Fruit fly (Drosophila melanogaster) whole organism, embryonic: ENCODE results near the gene SMC1.

Source experiments
- BEAF-32 ChIP-seq: fragments of 200-800 bp; sonication (Bioruptor generic); optimal IDR thresholded peaks from 3 replicates; lab custom pipeline; 2017; ENCODE audit warnings: missing biosample characterization, missing genetic modification characterization, mild to moderate bottlenecking, moderate library complexity, missing genetic modification reagents
- Blimp-1 ChIP-seq: fragments of 200-800 bp; sonication (Bioruptor generic); optimal IDR thresholded peaks from 3 replicates; lab custom pipeline; 2018; ENCODE audit warnings: missing biosample characterization, missing genetic modification characterization, mild to moderate bottlenecking, moderate library complexity, missing genetic modification reagents
- CG11696 ChIP-seq: fragments of 200-800 bp; sonication (Bioruptor generic); IDR thresholded peaks from 2 replicates; pipeline ENCODE4 v1.3.6; 2022; ENCODE audit warnings: missing biosample characterization, missing genetic modification characterization
- CG12071 ChIP-seq: fragments of 200-800 bp; sonication (Bioruptor generic); optimal IDR thresholded peaks from 3 replicates; lab custom pipeline; 2018; ENCODE audit warnings: missing biosample characterization, mild to moderate bottlenecking, missing genetic modification characterization
- CG12236 ChIP-seq: fragments of 200-800 bp; sonication (Bioruptor generic); optimal IDR thresholded peaks from 2 replicates; lab custom pipeline; 2016; ENCODE audit warnings: missing biosample characterization, missing genetic modification characterization
- CG12391 ChIP-seq: fragments of 200-800 bp; sonication (Bioruptor generic); optimal IDR thresholded peaks from 3 replicates; lab custom pipeline; 2018; ENCODE audit warnings: missing biosample characterization, mild to moderate bottlenecking, missing genetic modification characterization, moderate library complexity
- CG13424 ChIP-seq: fragments of 200-800 bp; sonication (Bioruptor generic); optimal IDR thresholded peaks from 2 replicates; lab custom pipeline; 2019; ENCODE audit warnings: missing biosample characterization, mild to moderate bottlenecking, missing genetic modification characterization, moderate library complexity
- CG14710 ChIP-seq: fragments of 200-800 bp; sonication (Bioruptor generic); optimal IDR thresholded peaks from 3 replicates; lab custom pipeline; 2019; ENCODE audit warnings: missing biosample characterization, mild to moderate bottlenecking, missing genetic modification characterization, moderate library complexity
- CG15011 ChIP-seq: fragments of 200-800 bp; sonication (Bioruptor generic); optimal IDR thresholded peaks from 3 replicates; lab custom pipeline; 2018; ENCODE audit warnings: missing biosample characterization, mild to moderate bottlenecking, missing genetic modification characterization
- CG15073 ChIP-seq: fragments of 200-800 bp; sonication (Bioruptor generic); optimal IDR thresholded peaks from 2 replicates; lab custom pipeline; 2016; ENCODE audit warnings: missing biosample characterization, missing genetic modification characterization
- CG1529 ChIP-seq: fragments of 200-800 bp; sonication (Bioruptor generic); optimal IDR thresholded peaks from 3 replicates; lab custom pipeline; 2018; ENCODE audit warnings: missing biosample characterization, missing genetic modification characterization
- CG15696 ChIP-seq: fragments of 200-800 bp; sonication (Bioruptor generic); optimal IDR thresholded peaks from 2 replicates; lab custom pipeline; 2019; ENCODE audit warnings: missing biosample characterization, mild to moderate bottlenecking, missing genetic modification characterization, moderate library complexity
- CG1792 ChIP-seq: fragments of 200-800 bp; sonication (Bioruptor generic); optimal IDR thresholded peaks from 2 replicates; lab custom pipeline; 2016; ENCODE audit warnings: missing biosample characterization, missing genetic modification characterization
- CG18262 ChIP-seq: fragments of 200-800 bp; optimal IDR thresholded peaks from 3 replicates; lab custom pipeline; 2019; ENCODE audit warnings: missing biosample characterization, mild to moderate bottlenecking, missing genetic modification characterization, moderate library complexity
- CG2116 ChIP-seq: fragments of 200-800 bp; sonication (Bioruptor generic); optimal IDR thresholded peaks from 3 replicates; lab custom pipeline; 2018; ENCODE audit warnings: missing biosample characterization, mild to moderate bottlenecking, missing genetic modification characterization
- CG2199 ChIP-seq: fragments of 200-800 bp; sonication (Bioruptor generic); IDR thresholded peaks from 3 replicates; pipeline ENCODE4 v1.3.6; 2022; ENCODE audit warnings: missing biosample characterization, missing genetic modification characterization
- CG30431 ChIP-seq: fragments of 200-800 bp; sonication (Bioruptor generic); optimal IDR thresholded peaks from 2 replicates; lab custom pipeline; 2017; ENCODE audit warnings: missing biosample characterization, missing genetic modification characterization
- CG31441 ChIP-seq: fragments of 200-800 bp; sonication (Bioruptor generic); IDR thresholded peaks from 2 replicates; pipeline ENCODE4 v1.3.6; 2022; ENCODE audit warnings: missing biosample characterization, missing genetic modification characterization
- CG3838 ChIP-seq: fragments of 200-800 bp; sonication (Bioruptor generic); optimal IDR thresholded peaks from 3 replicates; lab custom pipeline; 2016; ENCODE audit warnings: missing biosample characterization, missing genetic modification characterization
- CG3847 ChIP-seq: fragments of 200-800 bp; sonication (Bioruptor generic); IDR thresholded peaks from 2 replicates; pipeline ENCODE4 v1.3.6; 2022; ENCODE audit warnings: missing biosample characterization, missing genetic modification characterization
- CG43689 ChIP-seq: fragments of 200-800 bp; sonication (Bioruptor generic); IDR thresholded peaks from 2 replicates; pipeline ENCODE4 v1.3.6; 2022; ENCODE audit warnings: missing biosample characterization, missing genetic modification characterization
- CG6654 ChIP-seq: fragments of 200-800 bp; sonication (Bioruptor generic); optimal IDR thresholded peaks from 2 replicates; lab custom pipeline; 2017; ENCODE audit warnings: missing biosample characterization, mild to moderate bottlenecking, missing genetic modification characterization
- CG7839 ChIP-seq: fragments of 200-800 bp; sonication (Bioruptor generic); optimal IDR thresholded peaks from 3 replicates; lab custom pipeline; 2018; ENCODE audit warnings: missing biosample characterization, mild to moderate bottlenecking, missing genetic modification characterization, moderate library complexity
- CG8281 ChIP-seq: fragments of 200-800 bp; sonication (Bioruptor generic); optimal IDR thresholded peaks from 2 replicates; lab custom pipeline; 2018; ENCODE audit warnings: missing biosample characterization, mild to moderate bottlenecking, missing genetic modification characterization, moderate library complexity
- CG9876 ChIP-seq: fragments of 200-800 bp; sonication (Bioruptor generic); optimal IDR thresholded peaks from 2 replicates; lab custom pipeline; 2016; ENCODE audit warnings: missing biosample characterization, missing genetic modification characterization
- Deaf1 ChIP-seq: fragments of 200-800 bp; optimal IDR thresholded peaks from 3 replicates; lab custom pipeline; 2019; ENCODE audit warnings: missing biosample characterization, mild to moderate bottlenecking, missing genetic modification characterization, moderate library complexity
- Dip3 ChIP-seq: fragments of 200-800 bp; sonication (Bioruptor generic); optimal IDR thresholded peaks from 3 replicates; lab custom pipeline; 2016; ENCODE audit warnings: missing biosample characterization, missing genetic modification characterization
- Gug ChIP-seq: fragments of 200-800 bp; sonication (Bioruptor generic); IDR thresholded peaks from 4 replicates; pipeline ENCODE4 v1.3.6; 2022; ENCODE audit warnings: missing biosample characterization, missing genetic modification characterization
- H2.0 ChIP-seq: fragments of 200-800 bp; sonication (Bioruptor generic); IDR thresholded peaks from 2 replicates; pipeline ENCODE4 v1.3.6; 2022; ENCODE audit warnings: missing biosample characterization, missing genetic modification characterization
- Med ChIP-seq: fragments of 200-800 bp; sonication (Bioruptor generic); peaks from one replicate; lab custom pipeline; 2016; ENCODE audit warnings: missing biosample characterization, missing genetic modification characterization, mild to moderate bottlenecking, inconsistent platforms, moderate library complexity
- Mes4 ChIP-seq: fragments of 200-800 bp; sonication (Bioruptor generic); optimal IDR thresholded peaks from 2 replicates; lab custom pipeline; 2016; ENCODE audit warnings: missing biosample characterization, missing genetic modification characterization
- Myb ChIP-seq: fragments of 200-800 bp; sonication (Bioruptor generic); optimal IDR thresholded peaks from 2 replicates; lab custom pipeline; 2016; ENCODE audit warnings: missing biosample characterization, missing genetic modification characterization
- Sox102F ChIP-seq: fragments of 200-800 bp; sonication (Bioruptor generic); optimal IDR thresholded peaks from 2 replicates; lab custom pipeline; 2018; ENCODE audit warnings: missing biosample characterization, mild to moderate bottlenecking, missing genetic modification characterization, moderate library complexity
- bsh ChIP-seq, 2 experiments: fragments of 200-800 bp; sonication (Bioruptor generic); optimal IDR thresholded peaks; 2 replicates each; lab custom pipeline; 2017 to 2018; ENCODE audit warnings: mild to moderate bottlenecking in 2 of 2, missing biosample characterization in 2 of 2, missing genetic modification characterization in 2 of 2, moderate library complexity in 1 of 2
- dati ChIP-seq: fragments of 200-800 bp; sonication (Bioruptor generic); IDR thresholded peaks from 2 replicates; pipeline ENCODE4 v1.3.6; 2022; ENCODE audit warnings: missing biosample characterization, missing genetic modification characterization
- dm ChIP-seq: fragments of 200-800 bp; sonication (Bioruptor generic); optimal IDR thresholded peaks from 3 replicates; lab custom pipeline; 2016; ENCODE audit warnings: missing biosample characterization, missing genetic modification characterization
- dmrt99B ChIP-seq: fragments of 200-800 bp; sonication (Bioruptor generic); optimal IDR thresholded peaks from 2 replicates; lab custom pipeline; 2018; ENCODE audit warnings: missing biosample characterization, mild to moderate bottlenecking, missing genetic modification characterization, moderate library complexity
- en ChIP-seq: fragments of 200-800 bp; sonication (Bioruptor generic); optimal IDR thresholded peaks from 2 replicates; lab custom pipeline; 2016; ENCODE audit warnings: missing biosample characterization, missing genetic modification characterization
- esg ChIP-seq: fragments of 200-800 bp; sonication (Bioruptor generic); conservative IDR thresholded peaks from 2 replicates; pipeline ENCODE4 v1.3.6; 2022; ENCODE audit warnings: missing biosample characterization, missing genetic modification characterization
- hth ChIP-seq: fragments of >200 bp; optimal IDR thresholded peaks from 2 replicates; lab custom pipeline; 2017; ENCODE audit warnings: inconsistent platforms
- jing ChIP-seq: fragments of 200-800 bp; sonication (Bioruptor generic); optimal IDR thresholded peaks from 2 replicates; lab custom pipeline; 2018; ENCODE audit warnings: missing biosample characterization, mild to moderate bottlenecking, missing genetic modification characterization
- org-1 ChIP-seq: fragments of 200-800 bp; sonication (Bioruptor generic); optimal IDR thresholded peaks from 2 replicates; lab custom pipeline; 2017; ENCODE audit warnings: missing biosample characterization, missing genetic modification characterization
- pb ChIP-seq: fragments of 200-800 bp; sonication (Bioruptor generic); optimal IDR thresholded peaks from 3 replicates; lab custom pipeline; 2016; ENCODE audit warnings: missing biosample characterization, missing genetic modification characterization
- pfk ChIP-seq: fragments of 200-800 bp; sonication (Bioruptor generic); optimal IDR thresholded peaks from 2 replicates; lab custom pipeline; 2018; ENCODE audit warnings: missing biosample characterization, mild to moderate bottlenecking, missing genetic modification characterization, moderate library complexity
- phol ChIP-seq: fragments of 200-800 bp; sonication (Bioruptor generic); optimal IDR thresholded peaks from 3 replicates; lab custom pipeline; 2018; ENCODE audit warnings: missing biosample characterization, mild to moderate bottlenecking, missing genetic modification characterization, moderate library complexity
- psq ChIP-seq: fragments of 200-800 bp; sonication (Bioruptor generic); optimal IDR thresholded peaks from 2 replicates; lab custom pipeline; 2017; ENCODE audit warnings: missing biosample characterization, missing genetic modification characterization
- sens ChIP-seq: fragments of 200-800 bp; sonication (Bioruptor generic); peaks from one replicate; lab custom pipeline; 2016; ENCODE audit warnings: missing biosample characterization, missing genetic modification characterization
- slou ChIP-seq: fragments of 200-800 bp; sonication (Bioruptor generic); optimal IDR thresholded peaks from 3 replicates; lab custom pipeline; 2016; ENCODE audit warnings: missing biosample characterization, missing genetic modification characterization
- sna ChIP-seq: fragments of 200-800 bp; sonication (Bioruptor generic); IDR thresholded peaks from 2 replicates; pipeline ENCODE4 v1.3.6; 2022; ENCODE audit warnings: missing biosample characterization, missing genetic modification characterization; ENCODE audit not compliant: partially characterized antibody
- sob ChIP-seq: fragments of 200-800 bp; sonication (Bioruptor generic); IDR thresholded peaks from 2 replicates; pipeline ENCODE4 v1.3.6; 2022; ENCODE audit warnings: missing biosample characterization, missing genetic modification characterization
- sqz ChIP-seq: fragments of 200-800 bp; sonication (Bioruptor generic); optimal IDR thresholded peaks from 3 replicates; lab custom pipeline; 2018; ENCODE audit warnings: missing biosample characterization, mild to moderate bottlenecking, missing genetic modification characterization
- toy ChIP-seq: fragments of 200-800 bp; sonication (Bioruptor generic); IDR thresholded peaks from 2 replicates; pipeline ENCODE4 v1.3.6; 2022; ENCODE audit warnings: missing biosample characterization, missing genetic modification characterization

Gene SMC1

DNA sequence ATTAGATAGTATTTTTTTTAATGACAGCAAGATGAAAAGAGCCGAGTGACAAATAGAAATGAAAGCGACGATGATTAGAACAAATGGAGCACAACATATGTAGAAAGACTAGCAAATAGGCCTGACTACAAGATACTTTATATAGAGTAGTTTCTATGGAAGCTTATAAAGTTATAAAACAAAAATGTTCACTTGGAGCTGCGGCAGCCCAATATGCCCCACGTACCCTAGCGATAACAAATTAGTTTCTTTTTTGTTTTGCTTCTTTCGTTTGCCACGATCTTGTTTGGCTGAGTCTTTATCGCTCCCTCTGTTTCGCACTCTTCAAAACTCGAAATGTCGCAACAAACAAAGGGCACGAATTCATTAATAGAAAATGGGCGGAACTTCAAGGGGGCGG is 42.6 kb downstream of the SMC1 start (continued):
- TF ChIP-seq CG30431 (GFP tag; lab: Kevin White, UChicago) (no peak), CG12391 (tag; lab: Kevin White, UChicago) (peak; percentile 9), CG31441 (GFP tag; lab: Robert Waterston, UW) (peak; percentile 14; the same call in 1 of the 2 replicates), dmrt99B (peak; percentile 49), Dip3 (peak; percentile 47), toy (no peak), CG15073 (GFP tag; lab: Kevin White, UChicago) (no peak), CG1792 (GFP tag; lab: Kevin White, UChicago) (no peak), CG6654 (GFP tag; lab: Kevin White, UChicago) (no peak), CG13424 (tag; lab: Kevin White, UChicago) (peak; percentile 9), Sox102F (GFP tag; lab: Kevin White, UChicago) (peak; percentile 37), CG43689 (GFP tag; lab: Robert Waterston, UW) (no peak), CG12236 (GFP tag; lab: Kevin White, UChicago) (no peak), Myb (GFP tag; lab: Kevin White, UChicago) (peak; percentile 2), bsh (GFP tag; optimal IDR thresholded peaks at IDR 0.05; lab: Kevin White, UChicago) (peak in 1 of 2 experiments; percentile 14), hth (lab: Kevin White, UChicago) (no peak), slou (GFP tag; lab: Kevin White, UChicago) (no peak), sqz (GFP tag; lab: Kevin White, UChicago) (no peak), CG9876 (GFP tag; lab: Kevin White, UChicago) (no peak), org-1 (GFP tag; lab: Kevin White, UChicago) (no peak), CG12071 (no peak), en (GFP tag; lab: Kevin White, UChicago) (no peak), psq (GFP tag; lab: Kevin White, UChicago) (peak; percentile 59), CG7839 (tag; lab: Kevin White, UChicago) (peak; percentile 42), H2.0 (GFP tag; lab: Robert Waterston, UW) (0 out of 2 replicates have a peak, but pooled peaks have one; percentile 9), CG1529 (GFP tag; lab: Kevin White, UChicago) (no peak), CG11696 (GFP tag; lab: Robert Waterston, UW) (no peak), sens (GFP tag; lab: Kevin White, UChicago) (peak; percentile 76), phol (tag; lab: Kevin White, UChicago) (no peak), Deaf1 (no peak), Blimp-1 (GFP tag; lab: Kevin White, UChicago) (peak; percentile 2), pfk (GFP tag; lab: Kevin White, UChicago) (no peak), CG8281 (tag; lab: Kevin White, UChicago) (no peak), dati (GFP tag; lab: Robert Waterston, UW) (no peak), jing (no peak), CG2116 (no peak), Med (GFP tag; lab: Kevin White, UChicago) (peak; percentile 86), CG18262 (tag; lab: Kevin White, UChicago) (peak; percentile 22), CG14710 (tag; lab: Kevin White, UChicago) (no peak), BEAF-32 (GFP tag; lab: Kevin White, UChicago) (no peak), dm (GFP tag; lab: Kevin White, UChicago) (no peak), CG3838 (GFP tag; lab: Kevin White, UChicago) (no peak), sob (GFP tag; lab: Robert Waterston, UW) (0 out of 2 replicates have a peak, but pooled peaks have one; percentile 31), CG15011 (GFP tag; lab: Kevin White, UChicago) (no peak), Gug (peak; percentile 28; the same call in 1 of the 4 replicates), Mes4 (GFP tag; lab: Kevin White, UChicago) (no peak), esg (GFP tag; lab: Robert Waterston, UW) (no peak; the same call in 1 of the 2 replicates), CG2199 (no peak), sna (no peak), CG3847 (0 out of 2 replicates have a peak, but pooled peaks have one; percentile 22), CG15696 (no peak), pb (GFP tag; lab: Kevin White, UChicago) (no peak)
